Worm (Caenorhabditis elegans) whole organism, late embryonic: ENCODE measurements around the gene F28B4.3.

ENCODE experiments used
- C08G9.2 ChIP-seq: sonication (generic microtip); optimal IDR thresholded peaks from 2 replicates; lab custom pipeline; 2016; ENCODE audit warnings: mild to moderate bottlenecking, missing genetic modification characterization, moderate library complexity, missing compliant biosample characterization
- F13H6.1 ChIP-seq: sonication (generic microtip); optimal IDR thresholded peaks from 2 replicates; lab custom pipeline; 2016; ENCODE audit warnings: missing genetic modification characterization, missing compliant biosample characterization
- K02D7.2 ChIP-seq: sonication (generic microtip); optimal IDR thresholded peaks from 2 replicates; lab custom pipeline; 2017; ENCODE audit warnings: mild to moderate bottlenecking, missing genetic modification characterization, missing compliant biosample characterization
- K09A11.1 ChIP-seq: sonication (generic microtip); optimal IDR thresholded peaks from 2 replicates; lab custom pipeline; 2017; ENCODE audit warnings: antibody characterized with exemption, mild to moderate bottlenecking, missing genetic modification characterization, missing compliant biosample characterization; ENCODE audit not compliant: insufficient read depth
- T23F11.4 ChIP-seq: fragments of 200-800 bp; sonication (Bioruptor generic); optimal IDR thresholded peaks from 2 replicates; lab custom pipeline; 2018; ENCODE audit warnings: mild to moderate bottlenecking, missing genetic modification characterization, missing compliant biosample characterization
- ama-1 ChIP-seq: fragments of 150-350 bp; optimal IDR thresholded peaks from 2 replicates; lab custom pipeline; 2014
- ceh-22 ChIP-seq: sonication (generic microtip); optimal IDR thresholded peaks from 2 replicates; lab custom pipeline; 2017; ENCODE audit warnings: missing biosample characterization, missing genetic modification characterization
- ceh-30 ChIP-seq: fragments of 150-350 bp; optimal IDR thresholded peaks from 2 replicates; lab custom pipeline; 2014; ENCODE audit warnings: missing biosample characterization, missing genetic modification characterization
- ceh-31 ChIP-seq: sonication (generic microtip); optimal IDR thresholded peaks from 2 replicates; lab custom pipeline; 2016; ENCODE audit warnings: missing genetic modification characterization, missing compliant biosample characterization
- ceh-34 ChIP-seq: sonication (generic microtip); optimal IDR thresholded peaks from 2 replicates; lab custom pipeline; 2016; ENCODE audit warnings: mild to moderate bottlenecking, missing genetic modification characterization, missing compliant biosample characterization
- ceh-45 ChIP-seq: fragments of 200-800 bp; sonication (Bioruptor generic); IDR thresholded peaks from 2 replicates; pipeline ENCODE4 v1.3.6; 2022; ENCODE audit warnings: missing genetic modification reagents, missing genetic modification characterization, missing compliant biosample characterization
- ceh-48 ChIP-seq: sonication (generic microtip); optimal IDR thresholded peaks from 2 replicates; lab custom pipeline; 2016; ENCODE audit warnings: missing genetic modification characterization, inconsistent platforms, missing compliant biosample characterization
- ceh-9 ChIP-seq: sonication (generic microtip); optimal IDR thresholded peaks from 2 replicates; lab custom pipeline; 2016; ENCODE audit warnings: mild to moderate bottlenecking, missing genetic modification characterization, inconsistent platforms, missing compliant biosample characterization
- dmd-4 ChIP-seq: sonication (generic microtip); optimal IDR thresholded peaks from 2 replicates; lab custom pipeline; 2016; ENCODE audit warnings: borderline replicate concordance, missing genetic modification characterization, missing compliant biosample characterization
- dve-1 ChIP-seq: sonication (generic microtip); optimal IDR thresholded peaks from 2 replicates; lab custom pipeline; 2017; ENCODE audit warnings: antibody characterized with exemption, mild to moderate bottlenecking, missing genetic modification characterization, missing compliant biosample characterization
- elt-2 ChIP-seq: sonication (generic microtip); optimal IDR thresholded peaks from 2 replicates; lab custom pipeline; 2016; ENCODE audit warnings: missing genetic modification reagents, missing genetic modification characterization, missing compliant biosample characterization
- elt-4 ChIP-seq: sonication (generic microtip); optimal IDR thresholded peaks from 2 replicates; lab custom pipeline; 2016; ENCODE audit warnings: missing genetic modification characterization, missing compliant biosample characterization
- eyg-1 ChIP-seq: sonication (generic microtip); optimal IDR thresholded peaks from 2 replicates; lab custom pipeline; 2016; ENCODE audit warnings: missing genotype, missing genetic modification characterization, missing compliant biosample characterization
- fkh-10 ChIP-seq: fragments of 150-350 bp; optimal IDR thresholded peaks from 2 replicates; lab custom pipeline; 2014; ENCODE audit warnings: missing biosample characterization, missing genetic modification reagents, missing genetic modification characterization
- gmeb-2 ChIP-seq: sonication (generic microtip); optimal IDR thresholded peaks from 2 replicates; lab custom pipeline; 2016; ENCODE audit warnings: missing genetic modification characterization, inconsistent platforms, missing compliant biosample characterization
- hlh-15 ChIP-seq: sonication (generic microtip); optimal IDR thresholded peaks from 2 replicates; lab custom pipeline; 2016; ENCODE audit warnings: missing genetic modification characterization, missing compliant biosample characterization
- hlh-8 ChIP-seq: sonication (generic microtip); optimal IDR thresholded peaks from 2 replicates; lab custom pipeline; 2016; ENCODE audit warnings: missing genotype, missing genetic modification characterization, missing compliant biosample characterization
- mec-3 ChIP-seq: sonication (generic microtip); optimal IDR thresholded peaks from 2 replicates; lab custom pipeline; 2016; ENCODE audit warnings: borderline replicate concordance, missing genetic modification characterization, missing compliant biosample characterization
- nhr-11 ChIP-seq: fragments of 150-350 bp; optimal IDR thresholded peaks from 2 replicates; lab custom pipeline; 2014; ENCODE audit warnings: missing biosample characterization, missing genetic modification characterization
- nhr-232 ChIP-seq: sonication (generic microtip); optimal IDR thresholded peaks from 2 replicates; lab custom pipeline; 2016; ENCODE audit warnings: missing genetic modification characterization, missing compliant biosample characterization
- npax-4 ChIP-seq: sonication (generic microtip); optimal IDR thresholded peaks from 2 replicates; lab custom pipeline; 2016; ENCODE audit warnings: missing genetic modification characterization, missing compliant biosample characterization
- pat-9 ChIP-seq: fragments of 200-800 bp; sonication (Bioruptor generic); optimal IDR thresholded peaks from 2 replicates; lab custom pipeline; 2018; ENCODE audit warnings: mild to moderate bottlenecking, missing genetic modification characterization, moderate library complexity, missing compliant biosample characterization
- pha-2 ChIP-seq: sonication (generic microtip); optimal IDR thresholded peaks from 2 replicates; lab custom pipeline; 2017; ENCODE audit warnings: mild to moderate bottlenecking, missing genetic modification characterization, missing compliant biosample characterization
- pqm-1 ChIP-seq: sonication (generic microtip); optimal IDR thresholded peaks from 2 replicates; lab custom pipeline; 2016; ENCODE audit warnings: missing genetic modification characterization, missing compliant biosample characterization
- rnt-1 ChIP-seq: sonication (generic microtip); optimal IDR thresholded peaks from 2 replicates; lab custom pipeline; 2016; ENCODE audit warnings: missing genetic modification characterization, missing compliant biosample characterization
- sdc-2 ChIP-seq: sonication (generic microtip); optimal IDR thresholded peaks from 2 replicates; lab custom pipeline; 2016; ENCODE audit warnings: missing genotype, missing genetic modification characterization, missing compliant biosample characterization
- sox-2 ChIP-seq: fragments of 200-800 bp; sonication (Bioruptor generic); IDR thresholded peaks from 2 replicates; pipeline ENCODE4 v1.3.6; 2022; ENCODE audit warnings: missing genetic modification reagents, missing genetic modification characterization, missing compliant biosample characterization
- sox-4 ChIP-seq: sonication (generic microtip); optimal IDR thresholded peaks from 2 replicates; lab custom pipeline; 2017; ENCODE audit warnings: mild to moderate bottlenecking, missing genetic modification characterization, inconsistent platforms, missing compliant biosample characterization
- tbx-2 ChIP-seq: sonication (generic microtip); optimal IDR thresholded peaks from 2 replicates; lab custom pipeline; 2016; ENCODE audit warnings: missing genetic modification characterization, missing compliant biosample characterization
- tbx-7 ChIP-seq: sonication (generic microtip); optimal IDR thresholded peaks from 2 replicates; lab custom pipeline; 2016; ENCODE audit warnings: missing genotype, missing genetic modification characterization, missing compliant biosample characterization
- ttx-3 ChIP-seq: sonication (generic microtip); optimal IDR thresholded peaks from 2 replicates; lab custom pipeline; 2016; ENCODE audit warnings: missing genetic modification reagents, missing genetic modification characterization, missing compliant biosample characterization
- unc-42 ChIP-seq: sonication (generic microtip); optimal IDR thresholded peaks from 2 replicates; lab custom pipeline; 2016; ENCODE audit warnings: missing genotype, missing genetic modification characterization, missing compliant biosample characterization
- unc-55 ChIP-seq: sonication (generic microtip); optimal IDR thresholded peaks from 2 replicates; lab custom pipeline; 2017; ENCODE audit warnings: missing biosample characterization, missing genetic modification reagents, missing genetic modification characterization
- zip-5 ChIP-seq: sonication (generic microtip); optimal IDR thresholded peaks from 2 replicates; lab custom pipeline; 2016; ENCODE audit warnings: missing genetic modification characterization, missing compliant biosample characterization

The F28B4.3 gene

ce11 chrX:3235358-3235816 is at the start of gene F28B4.3:
Gene F28B4.3, minus strand, starts transcription at chrX:3235408.
- TF ChIP-seq elt-4 (no peak), K09A11.1 (tag; lab: Kevin White, UChicago) (no peak), ceh-45 (GFP tag; lab: Robert Waterston, UW) (no peak)

- TF ChIP-seq K02D7.2 (tag; lab: Kevin White, UChicago) (no peak), sdc-2 (tag; lab: Kevin White, UChicago) (no peak), mec-3 (tag; lab: Kevin White, UChicago) (no peak), pqm-1 (no peak)
- TF ChIP-seq, all 69 proteins: peak for 0
Observed at ce11 chrX:3284967-3285366, 49.8 kb upstream of the F28B4.3 start.

- TF ChIP-seq unc-55 (GFP tag; lab: Kevin White, UChicago) (no peak), elt-2 (tag; lab: Kevin White, UChicago) (peak; percentile 3)
Observed at ce11 chrX:3283189-3283588, 48.0 kb upstream of the F28B4.3 start.

- no peak for TF ChIP-seq eyg-1 (tag; lab: Kevin White, UChicago)
- TF ChIP-seq pat-9 (tag; lab: Kevin White, UChicago): no peak
- no peak for TF ChIP-seq fkh-10 (GFP tag; lab: Kevin White, UChicago)
- TF ChIP-seq unc-55 (GFP tag; lab: Kevin White, UChicago): no peak
- no peak for TF ChIP-seq F13H6.1 (tag; lab: Kevin White, UChicago)
- no peak for TF ChIP-seq nhr-232 (tag; lab: Kevin White, UChicago)
- no peak for TF ChIP-seq rnt-1 (tag; lab: Kevin White, UChicago)
- no peak for TF ChIP-seq npax-4 (tag; lab: Kevin White, UChicago)
- no peak for TF ChIP-seq hlh-8 (tag; lab: Kevin White, UChicago)
Observed at ce11 chrX:3282306-3282705, 47.1 kb upstream of the F28B4.3 start, which contains the start of gene K09C4.5. Gene K09C4.5, plus strand, starts transcription at chrX:3282631.

- TF ChIP-seq unc-42 (no peak), ceh-31 (no peak), F13H6.1 (tag; lab: Kevin White, UChicago) (no peak), ama-1 (lab: Kevin White, UChicago) (no peak), rnt-1 (tag; lab: Kevin White, UChicago) (no peak), hlh-15 (tag; lab: Kevin White, UChicago) (no peak)
Observed at ce11 chrX:3280130-3280529, 44.9 kb upstream of the F28B4.3 start, which contains the start of gene K09C4.10. Gene K09C4.10, minus strand, starts transcription at chrX:3280230.

ce11 chrX:3272580-3272979 is 37.4 kb upstream of the F28B4.3 start, which contains the start of gene K09C4.7:
Gene K09C4.7, plus strand, starts transcription at chrX:3272880.
- TF ChIP-seq nhr-11 (tag; lab: Kevin White, UChicago) (no peak), sox-2 (GFP tag; lab: Robert Waterston, UW) (no peak), gmeb-2 (tag; lab: Kevin White, UChicago) (no peak), T23F11.4 (GFP tag; lab: Kevin White, UChicago) (no peak), dve-1 (tag; lab: Kevin White, UChicago) (no peak), unc-55 (GFP tag; lab: Kevin White, UChicago) (no peak)

ce11 chrX:3271673-3272072 is 36.5 kb upstream of the F28B4.3 start, which contains the start of gene K09C4.9:
Gene K09C4.9, minus strand, starts transcription at chrX:3271773.
- no peak for TF ChIP-seq elt-2 (tag; lab: Kevin White, UChicago)
- TF ChIP-seq ttx-3 (tag; lab: Kevin White, UChicago): no peak
- no peak for TF ChIP-seq ceh-34
- no peak for TF ChIP-seq sox-4 (tag; lab: Kevin White, UChicago)
- TF ChIP-seq ceh-9 (tag; lab: Kevin White, UChicago): no peak
- no peak for TF ChIP-seq tbx-7 (tag; lab: Kevin White, UChicago)
- TF ChIP-seq pha-2: no peak
- no peak for TF ChIP-seq ceh-22 (tag; lab: Kevin White, UChicago)
- TF ChIP-seq C08G9.2 (tag; lab: Kevin White, UChicago): no peak
- no peak for TF ChIP-seq zip-5 (tag; lab: Kevin White, UChicago)
- TF ChIP-seq T23F11.4 (GFP tag; lab: Kevin White, UChicago): no peak
- TF ChIP-seq dmd-4 (tag; lab: Kevin White, UChicago): no peak
- no peak for TF ChIP-seq ceh-48 (tag; lab: Kevin White, UChicago)
- TF ChIP-seq nhr-11 (tag; lab: Kevin White, UChicago): no peak
- TF ChIP-seq tbx-2 (tag; lab: Kevin White, UChicago): no peak
- TF ChIP-seq ceh-30: no peak
